Worm (Caenorhabditis elegans) whole organism, late embryonic: ENCODE results near the gene T25D1.3.

Experiments
- C38D4.7 ChIP-seq: fragments of 200-800 bp; sonication (Bioruptor generic); optimal IDR thresholded peaks from 2 replicates; lab custom pipeline; 2018; ENCODE audit warnings: mild to moderate bottlenecking, missing genetic modification characterization, moderate library complexity, missing compliant biosample characterization
- ceh-14 ChIP-seq: sonication (generic microtip); optimal IDR thresholded peaks from 2 replicates; lab custom pipeline; 2016; ENCODE audit warnings: missing genotype, missing genetic modification characterization, missing compliant biosample characterization
- ceh-2 ChIP-seq: sonication (generic microtip); optimal IDR thresholded peaks from 2 replicates; lab custom pipeline; 2016; ENCODE audit warnings: missing genotype, missing genetic modification characterization, missing compliant biosample characterization
- ceh-24 ChIP-seq: sonication (generic microtip); optimal IDR thresholded peaks from 2 replicates; lab custom pipeline; 2016; ENCODE audit warnings: mild to moderate bottlenecking, missing genetic modification characterization, missing compliant biosample characterization
- ceh-30 ChIP-seq: fragments of 150-350 bp; optimal IDR thresholded peaks from 2 replicates; lab custom pipeline; 2014; ENCODE audit warnings: missing biosample characterization, missing genetic modification characterization
- ceh-31 ChIP-seq: sonication (generic microtip); optimal IDR thresholded peaks from 2 replicates; lab custom pipeline; 2016; ENCODE audit warnings: missing genetic modification characterization, missing compliant biosample characterization
- hlh-30 ChIP-seq: sonication (generic microtip); optimal IDR thresholded peaks from 2 replicates; lab custom pipeline; 2017; ENCODE audit warnings: antibody characterized with exemption, missing genetic modification characterization, missing compliant biosample characterization; ENCODE audit not compliant: insufficient read depth
- madf-2 ChIP-seq: sonication (generic microtip); optimal IDR thresholded peaks from 2 replicates; lab custom pipeline; 2017; ENCODE audit warnings: missing genetic modification characterization, missing compliant biosample characterization
- nfya-1 ChIP-seq: sonication (generic microtip); optimal IDR thresholded peaks from 2 replicates; lab custom pipeline; 2017; ENCODE audit warnings: missing genetic modification characterization, mild to moderate bottlenecking, missing compliant biosample characterization, antibody characterized with exemption, moderate library complexity
- rnt-1 ChIP-seq: sonication (generic microtip); optimal IDR thresholded peaks from 2 replicates; lab custom pipeline; 2016; ENCODE audit warnings: missing genetic modification characterization, missing compliant biosample characterization

DNA sequence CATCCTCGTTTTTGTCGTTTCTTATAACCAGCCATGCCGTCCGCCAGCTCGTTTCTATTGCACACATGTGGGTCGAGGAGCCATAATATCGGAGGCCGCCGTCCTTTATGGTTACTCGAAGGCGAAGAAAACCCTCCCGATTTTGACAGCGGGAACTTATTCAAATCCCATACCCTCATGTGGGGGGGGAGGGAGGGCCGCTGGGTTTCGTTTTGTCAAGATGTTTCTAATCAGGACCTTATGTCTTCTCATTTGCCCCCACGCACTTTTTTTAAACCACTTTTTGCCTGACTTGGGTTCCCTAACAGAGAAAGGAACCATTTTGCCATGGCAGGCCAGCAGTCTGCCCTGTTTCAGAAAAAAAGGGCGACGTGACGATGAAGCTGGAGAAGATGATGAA is 27.1 kb downstream of the T25D1.3 start:
- TF ChIP-seq ceh-30 (tag; lab: Kevin White, UChicago) (no peak), rnt-1 (tag; lab: Kevin White, UChicago) (no peak), ceh-31 (tag; lab: Kevin White, UChicago) (no peak), nfya-1 (no peak), C38D4.7 (no peak), hlh-30 (tag; lab: Kevin White, UChicago) (no peak), ceh-2 (tag; lab: Kevin White, UChicago) (no peak), ceh-14 (no peak), madf-2 (tag; lab: Kevin White, UChicago) (no peak), ceh-24 (no peak)
